Worm (Caenorhabditis elegans) whole organism, young adult: Measurements from ENCODE around the gene C14F11.7.

ENCODE experiments used
- B0019.2 ChIP-seq: fragments of 200-800 bp; sonication (Bioruptor generic); conservative IDR thresholded peaks from 2 replicates; pipeline ENCODE4 v1.3.6; 2022; ENCODE audit warnings: missing genetic modification reagents, missing genetic modification characterization, missing compliant biosample characterization
- B0261.1 ChIP-seq: sonication (generic microtip); optimal IDR thresholded peaks from 2 replicates; lab custom pipeline; 2016; ENCODE audit warnings: mild to moderate bottlenecking, missing genetic modification characterization, moderate library complexity, missing compliant biosample characterization
- C06A6.2 ChIP-seq: fragments of 200-800 bp; sonication (Bioruptor generic); conservative IDR thresholded peaks from 2 replicates; pipeline ENCODE4 v1.3.6; 2022; ENCODE audit warnings: missing genetic modification characterization, missing compliant biosample characterization
- F57A8.1 ChIP-seq: fragments of 200-800 bp; sonication (Bioruptor generic); optimal IDR thresholded peaks from 2 replicates; lab custom pipeline; 2018; ENCODE audit warnings: mild to moderate bottlenecking, missing genetic modification characterization, moderate library complexity, missing compliant biosample characterization
- F57C9.4 ChIP-seq: sonication (generic microtip); optimal IDR thresholded peaks from 2 replicates; lab custom pipeline; 2017; ENCODE audit warnings: mild to moderate bottlenecking, missing genetic modification characterization, missing compliant biosample characterization
- K11D2.4 ChIP-seq: fragments of 200-800 bp; sonication (Bioruptor generic); IDR thresholded peaks from 2 replicates; pipeline ENCODE4 v1.3.6; 2022; ENCODE audit warnings: missing genetic modification reagents, missing genetic modification characterization, missing compliant biosample characterization
- T26A5.8 ChIP-seq: sonication (generic microtip); optimal IDR thresholded peaks from 2 replicates; lab custom pipeline; 2016; ENCODE audit warnings: missing genetic modification characterization, missing compliant biosample characterization
- ZK185.1 ChIP-seq: sonication (generic microtip); optimal IDR thresholded peaks from 2 replicates; lab custom pipeline; 2016; ENCODE audit warnings: mild to moderate bottlenecking, missing genetic modification characterization, missing compliant biosample characterization; ENCODE audit not compliant: poor library complexity, severe bottlenecking
- ama-1 ChIP-seq, 3 experiments: fragments of 150-350 bp in 1 of 3; sonication (generic microtip) in 2 of 3; optimal IDR thresholded peaks; 2 replicates each; lab custom pipeline; 2014 to 2018; ENCODE audit warnings: missing biosample characterization in 2 of 3, missing genetic modification characterization in 2 of 3, missing genetic modification reagents in 2 of 3
- aptf-3 ChIP-seq: fragments of 200-800 bp; sonication (Bioruptor generic); IDR thresholded peaks from 2 replicates; pipeline ENCODE4 v1.3.6; 2022; ENCODE audit warnings: missing genetic modification characterization, missing compliant biosample characterization
- atf-7 ChIP-seq: sonication (generic microtip); optimal IDR thresholded peaks from 2 replicates; lab custom pipeline; 2017; ENCODE audit warnings: mild to moderate bottlenecking, missing genetic modification characterization, missing compliant biosample characterization
- athp-1 ChIP-seq: sonication (generic microtip); optimal IDR thresholded peaks from 2 replicates; lab custom pipeline; 2017; ENCODE audit warnings: mild to moderate bottlenecking, missing genetic modification characterization, missing compliant biosample characterization
- attf-6 ChIP-seq: fragments of 200-800 bp; sonication (Bioruptor generic); IDR thresholded peaks from 2 replicates; pipeline ENCODE4 v1.3.6; 2022; ENCODE audit warnings: missing genetic modification reagents, missing genetic modification characterization, missing compliant biosample characterization
- bed-1 ChIP-seq: fragments of 200-800 bp; sonication (Bioruptor generic); IDR thresholded peaks from 2 replicates; pipeline ENCODE4 v1.3.6; 2022; ENCODE audit warnings: missing genetic modification reagents, missing genetic modification characterization, missing compliant biosample characterization
- ccch-3 ChIP-seq: fragments of 200-800 bp; sonication (Bioruptor generic); optimal IDR thresholded peaks from 2 replicates; lab custom pipeline; 2018; ENCODE audit warnings: mild to moderate bottlenecking, missing genetic modification characterization, missing compliant biosample characterization
- cebp-1 ChIP-seq, 2 experiments: fragments of 200-800 bp in 1 of 2; sonication (Bioruptor generic) in 1 of 2; sonication (generic microtip) in 1 of 2; IDR thresholded peaks in 1 of 2; optimal IDR thresholded peaks in 1 of 2; 2 replicates each; pipeline versions ENCODE4 v1.3.6 to Lab custom; 2017 to 2022; ENCODE audit warnings: missing compliant biosample characterization in 2 of 2, missing genetic modification characterization in 2 of 2, mild to moderate bottlenecking in 1 of 2, missing genetic modification reagents in 1 of 2, moderate library complexity in 1 of 2
- cebp-2 ChIP-seq: fragments of 200-800 bp; sonication (Bioruptor generic); IDR thresholded peaks from 2 replicates; pipeline ENCODE4 v1.3.6; 2022; ENCODE audit warnings: missing genetic modification characterization, missing compliant biosample characterization
- ceh-79 ChIP-seq: sonication (generic microtip); optimal IDR thresholded peaks from 2 replicates; lab custom pipeline; 2017; ENCODE audit warnings: mild to moderate bottlenecking, missing genetic modification characterization, missing compliant biosample characterization
- hrde-1 ChIP-seq: sonication (generic microtip); optimal IDR thresholded peaks from 2 replicates; lab custom pipeline; 2016; ENCODE audit warnings: missing genetic modification characterization, mild to moderate bottlenecking, missing compliant biosample characterization, moderate library complexity, missing genotype, missing genetic modification reagents, borderline replicate concordance
- lin-26 ChIP-seq: fragments of 200-800 bp; sonication (Bioruptor generic); IDR thresholded peaks from 2 replicates; pipeline ENCODE4 v1.3.6; 2022; ENCODE audit warnings: missing genetic modification reagents, missing genetic modification characterization, missing compliant biosample characterization
- lin-54 ChIP-seq: fragments of 200-800 bp; sonication (Bioruptor generic); optimal IDR thresholded peaks from 2 replicates; lab custom pipeline; 2018; ENCODE audit warnings: mild to moderate bottlenecking, missing genetic modification characterization, missing compliant biosample characterization
- nfya-1 ChIP-seq: sonication (generic microtip); optimal IDR thresholded peaks from 2 replicates; lab custom pipeline; 2017; ENCODE audit warnings: antibody characterized with exemption, missing compliant biosample characterization, missing genetic modification characterization, borderline replicate concordance; ENCODE audit not compliant: insufficient read depth
- nfya-2 ChIP-seq: fragments of 200-800 bp; sonication (Bioruptor generic); IDR thresholded peaks from 2 replicates; pipeline ENCODE4 v1.3.6; 2022; ENCODE audit warnings: missing genetic modification reagents, missing genetic modification characterization, missing compliant biosample characterization
- nhr-90 ChIP-seq: sonication (generic microtip); optimal IDR thresholded peaks from 2 replicates; lab custom pipeline; 2016; ENCODE audit warnings: missing genotype, mild to moderate bottlenecking, missing genetic modification characterization, missing compliant biosample characterization
- pbrm-1 ChIP-seq: fragments of 200-800 bp; sonication (Bioruptor generic); IDR thresholded peaks from 2 replicates; pipeline ENCODE4 v1.3.6; 2022; ENCODE audit warnings: missing genetic modification reagents, missing genetic modification characterization, missing compliant biosample characterization
- sea-2 ChIP-seq: fragments of 200-800 bp; sonication (Bioruptor generic); IDR thresholded peaks from 2 replicates; pipeline ENCODE4 v1.3.6; 2022; ENCODE audit warnings: missing genetic modification characterization, missing compliant biosample characterization
- snpc-1.1 ChIP-seq: sonication (generic microtip); optimal IDR thresholded peaks from 2 replicates; lab custom pipeline; 2017; ENCODE audit warnings: missing genetic modification characterization, mild to moderate bottlenecking, missing compliant biosample characterization, antibody characterized with exemption, moderate library complexity, missing genotype, missing genetic modification reagents; ENCODE audit not compliant: insufficient read depth
- snpc-3.4 ChIP-seq: sonication (generic microtip); optimal IDR thresholded peaks from 2 replicates; lab custom pipeline; 2017; ENCODE audit warnings: missing genetic modification characterization, mild to moderate bottlenecking, missing compliant biosample characterization, antibody characterized with exemption, moderate library complexity, missing genotype, missing genetic modification reagents
- snpc-4 ChIP-seq, 5 experiments: fragments of 150-350 bp in 1 of 5; sonication (generic microtip) in 4 of 5; optimal IDR thresholded peaks; 2 replicates each; lab custom pipeline; 2014 to 2018; ENCODE audit warnings: missing genetic modification characterization in 5 of 5, missing biosample characterization in 3 of 5, antibody characterized with exemption in 2 of 5, mild to moderate bottlenecking in 2 of 5, missing compliant biosample characterization in 2 of 5, missing genotype in 2 of 5, moderate library complexity in 2 of 5, missing genetic modification reagents in 1 of 5
- tbp1 ChIP-seq: fragments of 200-800 bp; sonication (Bioruptor generic); optimal IDR thresholded peaks from 2 replicates; lab custom pipeline; 2018; ENCODE audit warnings: mild to moderate bottlenecking, missing genetic modification characterization, missing compliant biosample characterization
- zfh-2 ChIP-seq: fragments of 200-800 bp; sonication (Bioruptor generic); conservative IDR thresholded peaks from 2 replicates; pipeline ENCODE4 v1.3.6; 2022; ENCODE audit warnings: missing genetic modification reagents, missing genetic modification characterization, missing compliant biosample characterization
- ztf-18 ChIP-seq: sonication (generic microtip); optimal IDR thresholded peaks from 2 replicates; lab custom pipeline; 2016; ENCODE audit warnings: missing genotype, mild to moderate bottlenecking, missing genetic modification characterization, missing compliant biosample characterization
- ztf-22 ChIP-seq: fragments of 200-800 bp; sonication (Bioruptor generic); optimal IDR thresholded peaks from 2 replicates; lab custom pipeline; 2018; ENCODE audit warnings: mild to moderate bottlenecking, missing genetic modification characterization, moderate library complexity, missing compliant biosample characterization
- ztf-25 ChIP-seq: fragments of 200-800 bp; sonication (Bioruptor generic); IDR thresholded peaks from 2 replicates; pipeline ENCODE4 v1.3.6; 2022; ENCODE audit warnings: missing genetic modification reagents, missing genetic modification characterization, missing compliant biosample characterization
- ztf-26 ChIP-seq: sonication (generic microtip); optimal IDR thresholded peaks from 2 replicates; lab custom pipeline; 2017; ENCODE audit warnings: missing genetic modification characterization, missing compliant biosample characterization
- ztf-6 ChIP-seq: fragments of 200-800 bp; sonication (Bioruptor generic); IDR thresholded peaks from 2 replicates; pipeline ENCODE4 v1.3.6; 2022; ENCODE audit warnings: missing genetic modification reagents, missing genetic modification characterization, missing compliant biosample characterization

C14F11.7 gene

DNA sequence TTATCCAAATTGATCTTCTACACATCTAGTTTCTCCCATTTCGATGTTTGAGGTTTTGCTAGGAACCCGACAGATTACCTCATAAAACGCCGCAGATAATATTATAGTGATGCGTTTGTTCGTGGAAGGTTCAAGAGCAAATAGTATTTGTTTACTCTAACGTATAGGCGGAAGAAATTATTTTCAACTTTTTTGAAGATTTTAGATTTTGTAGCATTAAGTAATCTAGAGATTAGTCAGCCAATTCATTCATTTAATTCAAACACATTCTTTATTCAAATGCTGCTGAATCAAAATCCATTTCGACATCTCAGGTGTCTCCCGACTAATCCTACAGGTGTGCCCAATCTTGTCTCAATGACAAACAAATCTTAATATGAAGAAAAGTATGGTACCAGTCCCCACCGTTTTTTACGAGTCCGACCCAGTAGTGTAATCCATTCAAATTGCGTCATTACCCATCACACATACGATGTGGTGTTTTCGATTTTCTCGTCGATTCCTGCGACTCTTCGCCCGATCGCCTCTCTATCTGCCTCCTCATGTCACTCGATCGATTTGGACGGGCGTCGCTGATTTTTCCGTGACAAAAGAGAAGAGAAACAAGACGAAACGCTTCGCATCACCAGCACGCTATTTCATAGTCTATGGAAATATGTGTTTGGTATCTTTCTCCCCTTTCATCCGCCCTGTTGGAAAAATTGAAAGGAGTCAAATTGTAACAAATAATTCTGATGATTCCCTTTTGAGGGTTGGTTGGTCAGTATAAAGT lies 45.7 kb upstream of the C14F11.7 start (continued):
- TF ChIP-seq bed-1 (GFP tag; lab: Robert Waterston, UW): no peak
- peak; percentile 50; the same call in 1 of the 2 replicates for TF ChIP-seq attf-6 (GFP tag; lab: Robert Waterston, UW)
- TF ChIP-seq lin-54: peak; percentile 48
- TF ChIP-seq hrde-1: no peak
- TF ChIP-seq ztf-26: no peak
- TF ChIP-seq B0261.1 (tag; lab: Kevin White, UChicago): no peak
- no peak for TF ChIP-seq F57A8.1
- TF ChIP-seq B0019.2 (GFP tag; lab: Robert Waterston, UW): no peak
- peak; percentile 1 for TF ChIP-seq ztf-22
- TF ChIP-seq atf-7 (tag; lab: Kevin White, UChicago): peak; percentile 52
- peak; percentile 78 for TF ChIP-seq zfh-2 (GFP tag; lab: Robert Waterston, UW)
- no peak for TF ChIP-seq snpc-4 (GFP tag; optimal IDR thresholded peaks at IDR 0.05; lab: Kevin White, UChicago)
- TF ChIP-seq snpc-4 (tag; optimal IDR thresholded peaks at IDR 0.05; lab: Kevin White, UChicago): no peak
- TF ChIP-seq nfya-2 (GFP tag; lab: Robert Waterston, UW): 0 out of 2 replicates have a peak, but pooled peaks have one; percentile 31
- TF ChIP-seq nfya-1 (tag; lab: Kevin White, UChicago): no peak
- TF ChIP-seq sea-2 (GFP tag; lab: Robert Waterston, UW): no peak
- TF ChIP-seq nhr-90: peak; percentile 2
- TF ChIP-seq snpc-1.1: no peak
- TF ChIP-seq ztf-25 (GFP tag; lab: Robert Waterston, UW): 0 out of 2 replicates have a peak, but pooled peaks have one; percentile 51
- peak; percentile 18 for TF ChIP-seq ceh-79 (tag; lab: Kevin White, UChicago)
- peak; percentile 94 for TF ChIP-seq ama-1 (optimal IDR thresholded peaks at IDR 0.05; lab: Kevin White, UChicago)
- TF ChIP-seq ama-1 (GFP tag; optimal IDR thresholded peaks at IDR 0.05; lab: Kevin White, UChicago): no peak
- no peak for TF ChIP-seq ztf-18 (tag; lab: Kevin White, UChicago)
- TF ChIP-seq F57C9.4 (tag; lab: Kevin White, UChicago): peak; percentile 32
- TF ChIP-seq ztf-6 (GFP tag; lab: Robert Waterston, UW): no peak
- no peak for TF ChIP-seq cebp-2
- TF ChIP-seq snpc-3.4 (tag; lab: Kevin White, UChicago): no peak
- TF ChIP-seq athp-1 (tag; lab: Kevin White, UChicago): no peak
- peak; percentile 29; the same call in 1 of the 2 replicates for TF ChIP-seq aptf-3 (GFP tag; lab: Robert Waterston, UW)
- peak; percentile 76 for TF ChIP-seq K11D2.4
- no peak for TF ChIP-seq lin-26 (GFP tag; lab: Robert Waterston, UW)
- peak; percentile 26 for TF ChIP-seq tbp1 (GFP tag; lab: Kevin White, UChicago)
- peak; percentile 22 for TF ChIP-seq ccch-3 (GFP tag; lab: Kevin White, UChicago)

DNA sequence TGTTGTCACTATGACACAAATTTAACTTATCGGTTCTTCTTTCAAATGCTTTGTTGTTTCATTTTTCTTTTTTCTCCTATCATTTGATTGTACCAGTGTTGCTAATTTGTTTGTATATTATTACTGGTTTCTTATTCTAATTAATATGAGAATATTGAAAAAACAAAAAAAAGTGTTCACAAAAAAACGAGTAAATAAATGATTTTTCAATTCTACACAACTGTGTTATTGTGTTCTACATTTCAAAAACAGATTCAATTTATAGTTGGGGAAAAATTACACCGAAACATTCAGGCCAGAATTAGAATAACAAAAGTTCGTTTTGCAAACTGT lies 45.2 kb upstream of the C14F11.7 start:
- TF ChIP-seq snpc-4 (GFP tag; optimal IDR thresholded peaks at IDR 0.05; lab: Kevin White, UChicago) (no peak), snpc-4 (tag; optimal IDR thresholded peaks at IDR 0.05; lab: Kevin White, UChicago) (peak in 1 of 4 experiments; percentile 17), pbrm-1 (no peak)

DNA sequence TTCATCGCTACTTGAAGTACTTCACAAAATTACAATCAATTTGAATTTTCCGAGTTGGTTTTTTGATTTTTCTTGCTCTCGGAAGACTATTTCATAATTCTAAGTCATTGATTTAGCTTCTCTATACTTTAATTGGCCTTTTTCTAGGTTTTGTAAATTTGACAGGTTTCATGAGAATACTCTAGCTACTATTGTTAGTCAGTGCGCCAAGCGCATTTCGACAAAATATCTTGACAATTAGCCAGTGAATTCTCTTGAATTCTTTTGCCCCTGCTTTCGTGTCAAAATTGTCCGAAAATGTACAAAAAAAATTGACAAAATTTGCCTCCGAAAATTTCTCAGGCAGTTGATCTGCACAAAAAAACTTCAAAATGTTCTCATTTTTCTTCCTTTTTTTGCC lies 44.8 kb upstream of the C14F11.7 start:
- TF ChIP-seq ama-1 (optimal IDR thresholded peaks at IDR 0.05; lab: Kevin White, UChicago) (peak; percentile 67), ama-1 (GFP tag; optimal IDR thresholded peaks at IDR 0.05; lab: Kevin White, UChicago) (no peak), T26A5.8 (no peak), C06A6.2 (GFP tag; lab: Robert Waterston, UW) (peak; percentile 41; the same call in 1 of the 2 replicates), cebp-1 (GFP tag; IDR thresholded peaks at IDR 0.05; lab: Robert Waterston, UW) (no peak), cebp-1 (tag; optimal IDR thresholded peaks at IDR 0.05; lab: Kevin White, UChicago) (peak; percentile 2), ZK185.1 (tag; lab: Kevin White, UChicago) (peak; percentile 61)
